Worm (Caenorhabditis elegans) whole organism, late embryonic: ENCODE results near the gene srt-63.

Source experiments
- C38D4.7 ChIP-seq: fragments of 200-800 bp; sonication (Bioruptor generic); optimal IDR thresholded peaks from 2 replicates; lab custom pipeline; 2018; ENCODE audit warnings: mild to moderate bottlenecking, missing genetic modification characterization, moderate library complexity, missing compliant biosample characterization
- F13H6.1 ChIP-seq: sonication (generic microtip); optimal IDR thresholded peaks from 2 replicates; lab custom pipeline; 2016; ENCODE audit warnings: missing genetic modification characterization, missing compliant biosample characterization
- K09A11.1 ChIP-seq: sonication (generic microtip); optimal IDR thresholded peaks from 2 replicates; lab custom pipeline; 2017; ENCODE audit warnings: antibody characterized with exemption, mild to moderate bottlenecking, missing genetic modification characterization, missing compliant biosample characterization; ENCODE audit not compliant: insufficient read depth
- ama-1 ChIP-seq: fragments of 150-350 bp; optimal IDR thresholded peaks from 2 replicates; lab custom pipeline; 2014
- ceh-34 ChIP-seq: sonication (generic microtip); optimal IDR thresholded peaks from 2 replicates; lab custom pipeline; 2016; ENCODE audit warnings: mild to moderate bottlenecking, missing genetic modification characterization, missing compliant biosample characterization
- fkh-10 ChIP-seq: fragments of 150-350 bp; optimal IDR thresholded peaks from 2 replicates; lab custom pipeline; 2014; ENCODE audit warnings: missing biosample characterization, missing genetic modification reagents, missing genetic modification characterization
- lim-6 ChIP-seq: sonication (generic microtip); optimal IDR thresholded peaks from 2 replicates; lab custom pipeline; 2016; ENCODE audit warnings: missing genetic modification characterization, missing compliant biosample characterization
- nfya-1 ChIP-seq: sonication (generic microtip); optimal IDR thresholded peaks from 2 replicates; lab custom pipeline; 2017; ENCODE audit warnings: missing genetic modification characterization, mild to moderate bottlenecking, missing compliant biosample characterization, antibody characterized with exemption, moderate library complexity
- nhr-11 ChIP-seq: fragments of 150-350 bp; optimal IDR thresholded peaks from 2 replicates; lab custom pipeline; 2014; ENCODE audit warnings: missing biosample characterization, missing genetic modification characterization
- nhr-232 ChIP-seq: sonication (generic microtip); optimal IDR thresholded peaks from 2 replicates; lab custom pipeline; 2016; ENCODE audit warnings: missing genetic modification characterization, missing compliant biosample characterization
- tbx-2 ChIP-seq: sonication (generic microtip); optimal IDR thresholded peaks from 2 replicates; lab custom pipeline; 2016; ENCODE audit warnings: missing genetic modification characterization, missing compliant biosample characterization
- ztf-16 ChIP-seq: sonication (generic microtip); optimal IDR thresholded peaks from 2 replicates; lab custom pipeline; 2017; ENCODE audit warnings: missing genetic modification characterization, missing compliant biosample characterization

DNA sequence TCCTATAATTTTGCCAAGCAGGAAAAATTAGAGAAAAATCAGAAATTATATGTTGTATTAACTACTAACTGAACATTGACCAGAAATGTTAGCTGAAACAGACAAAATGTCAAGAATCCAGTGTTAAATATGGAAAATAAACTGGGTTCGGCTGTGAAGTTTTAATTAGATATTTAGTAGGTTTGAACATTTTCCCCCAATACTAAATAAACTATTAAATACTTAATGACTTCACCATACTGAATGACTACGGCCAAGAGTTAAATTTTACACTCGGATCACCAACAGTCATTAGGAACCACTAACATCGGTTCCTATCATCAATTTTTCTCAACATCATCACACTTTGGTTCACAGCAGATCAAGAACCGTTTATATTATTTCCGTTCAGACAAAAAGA lies 39.4 kb upstream of the srt-63 start:
- TF ChIP-seq ama-1: no peak
- TF ChIP-seq tbx-2 (tag; lab: Kevin White, UChicago): no peak
- TF ChIP-seq lim-6 (tag; lab: Kevin White, UChicago): no peak
- no peak for TF ChIP-seq F13H6.1 (tag; lab: Kevin White, UChicago)
- TF ChIP-seq nhr-11: no peak
- no peak for TF ChIP-seq nfya-1 (tag; lab: Kevin White, UChicago)
- no peak for TF ChIP-seq ceh-34 (tag; lab: Kevin White, UChicago)
- TF ChIP-seq nhr-232 (tag; lab: Kevin White, UChicago): no peak
- no peak for TF ChIP-seq C38D4.7
- TF ChIP-seq ztf-16 (tag; lab: Kevin White, UChicago): no peak
- no peak for TF ChIP-seq fkh-10 (GFP tag; lab: Kevin White, UChicago)
- TF ChIP-seq K09A11.1 (tag; lab: Kevin White, UChicago): no peak
